Worm (Caenorhabditis elegans): ENCODE measurements around the gene C04C3.6.

- TF ChIP-seq unc-62 (GFP tag; optimal IDR thresholded peaks at IDR 0.05) (no peak), ztf-4 (tag; optimal IDR thresholded peaks at IDR 0.05) (no peak), snpc-4 (tag; optimal IDR thresholded peaks at IDR 0.05) (no peak), lin-14 (GFP tag; optimal IDR thresholded peaks at IDR 0.05) (no peak), tbx-2 (tag; optimal IDR thresholded peaks at IDR 0.05) (no peak), rnt-1 (tag; optimal IDR thresholded peaks at IDR 0.05) (no peak), aha-1 (tag; optimal IDR thresholded peaks at IDR 0.05) (no peak), lin-15B (tag; optimal IDR thresholded peaks at IDR 0.05) (no peak), lsy-2 (tag; optimal IDR thresholded peaks at IDR 0.05) (no peak), unc-98 (GFP tag; IDR thresholded peaks at IDR 0.05) (no peak)
Measured at ce11 chrIV:3440848-3441247, 18.4 kb upstream of the C04C3.6 start, which contains the start of gene grd-10.

All from whole organism, L1 larva.